Worm (Caenorhabditis elegans) whole organism, mixed stage, embryonic: ENCODE data around the gene C42D8.9.

Experiments used
- M03D4.4 ChIP-seq: sonication (generic microtip); optimal IDR thresholded peaks from 2 replicates; lab custom pipeline; 2017; ENCODE audit warnings: mild to moderate bottlenecking, missing genetic modification characterization, missing compliant biosample characterization
- bed-3 ChIP-seq: fragments of 200-800 bp; sonication (Bioruptor generic); optimal IDR thresholded peaks from 3 replicates; lab custom pipeline; 2018; ENCODE audit warnings: mild to moderate bottlenecking, missing genetic modification characterization, moderate library complexity, missing compliant biosample characterization
- blmp-1 ChIP-seq: fragments of 150-350 bp; optimal IDR thresholded peaks from 2 replicates; lab custom pipeline; 2014; ENCODE audit warnings: missing biosample characterization, missing genetic modification characterization
- ceh-39 ChIP-seq: fragments of 150-350 bp; optimal IDR thresholded peaks from 2 replicates; lab custom pipeline; 2014; ENCODE audit warnings: missing biosample characterization, missing genetic modification characterization
- ceh-83 ChIP-seq: fragments of 200-800 bp; sonication (Bioruptor generic); optimal IDR thresholded peaks from 2 replicates; lab custom pipeline; 2018; ENCODE audit warnings: mild to moderate bottlenecking, missing genetic modification characterization, missing compliant biosample characterization
- ces-1 ChIP-seq: fragments of 150-350 bp; optimal IDR thresholded peaks from 2 replicates; lab custom pipeline; 2014; ENCODE audit warnings: missing biosample characterization, missing genetic modification reagents, missing genetic modification characterization
- cnd-1 ChIP-seq: fragments of 200-800 bp; sonication (Bioruptor generic); optimal IDR thresholded peaks from 2 replicates; lab custom pipeline; 2018; ENCODE audit warnings: mild to moderate bottlenecking, missing genetic modification characterization, missing compliant biosample characterization
- drap-1 ChIP-seq: fragments of 200-800 bp; sonication (Bioruptor generic); optimal IDR thresholded peaks from 3 replicates; lab custom pipeline; 2018; ENCODE audit warnings: mild to moderate bottlenecking, missing genetic modification characterization, missing compliant biosample characterization
- elt-1 ChIP-seq: sonication (generic microtip); optimal IDR thresholded peaks from 2 replicates; lab custom pipeline; 2017; ENCODE audit warnings: missing genetic modification characterization, mild to moderate bottlenecking, missing compliant biosample characterization, antibody characterized with exemption, moderate library complexity, borderline replicate concordance; ENCODE audit not compliant: insufficient read depth
- flh-1 ChIP-seq: fragments of 200-800 bp; sonication (Bioruptor generic); optimal IDR thresholded peaks from 2 replicates; lab custom pipeline; 2018; ENCODE audit warnings: mild to moderate bottlenecking, missing genetic modification characterization, moderate library complexity, missing compliant biosample characterization
- ham-2 ChIP-seq: fragments of 200-800 bp; sonication (Bioruptor generic); optimal IDR thresholded peaks from 2 replicates; lab custom pipeline; 2018; ENCODE audit warnings: mild to moderate bottlenecking, missing genetic modification characterization, missing compliant biosample characterization
- hlh-1 ChIP-seq: fragments of 150-350 bp; optimal IDR thresholded peaks from 2 replicates; lab custom pipeline; 2014; ENCODE audit warnings: missing biosample characterization, missing genetic modification reagents, missing genetic modification characterization
- lin-32 ChIP-seq: fragments of 200-800 bp; sonication (Bioruptor generic); optimal IDR thresholded peaks from 2 replicates; lab custom pipeline; 2018; ENCODE audit warnings: mild to moderate bottlenecking, missing genetic modification characterization, missing compliant biosample characterization
- lsy-2 ChIP-seq: fragments of 150-350 bp; optimal IDR thresholded peaks from 2 replicates; lab custom pipeline; 2014; ENCODE audit warnings: missing biosample characterization, missing genetic modification characterization
- mab-5 ChIP-seq: fragments of 150-350 bp; optimal IDR thresholded peaks from 2 replicates; lab custom pipeline; 2014; ENCODE audit warnings: missing biosample characterization, missing genetic modification characterization
- mep-1 ChIP-seq: fragments of 150-350 bp; optimal IDR thresholded peaks from 2 replicates; lab custom pipeline; 2017; ENCODE audit warnings: missing biosample characterization, missing genetic modification reagents, missing genetic modification characterization, inconsistent platforms
- mls-2 ChIP-seq: sonication (generic microtip); optimal IDR thresholded peaks from 2 replicates; lab custom pipeline; 2016; ENCODE audit warnings: mild to moderate bottlenecking, missing genetic modification characterization, moderate library complexity, missing compliant biosample characterization
- nhr-2 ChIP-seq: fragments of 150-350 bp; optimal IDR thresholded peaks from 2 replicates; lab custom pipeline; 2014; ENCODE audit warnings: missing biosample characterization, missing genetic modification characterization
- nhr-237 ChIP-seq: fragments of 150-350 bp; optimal IDR thresholded peaks from 2 replicates; lab custom pipeline; 2014; ENCODE audit warnings: missing biosample characterization, missing genetic modification characterization
- nhr-28 ChIP-seq: fragments of 150-350 bp; optimal IDR thresholded peaks from 2 replicates; lab custom pipeline; 2014; ENCODE audit warnings: missing biosample characterization, missing genetic modification characterization
- pha-4 ChIP-seq: fragments of 150-350 bp; optimal IDR thresholded peaks from 2 replicates; lab custom pipeline; 2018; ENCODE audit warnings: missing biosample characterization, missing genetic modification reagents, missing genetic modification characterization
- sem-2 ChIP-seq: fragments of 200-800 bp; sonication (Bioruptor generic); optimal IDR thresholded peaks from 2 replicates; lab custom pipeline; 2018; ENCODE audit warnings: mild to moderate bottlenecking, missing genetic modification characterization, missing compliant biosample characterization
- sptf-1 ChIP-seq: sonication (generic microtip); optimal IDR thresholded peaks from 2 replicates; lab custom pipeline; 2017; ENCODE audit warnings: mild to moderate bottlenecking, missing genetic modification characterization, moderate library complexity, missing compliant biosample characterization
- tbx-8 ChIP-seq: fragments of 200-800 bp; sonication (Bioruptor generic); optimal IDR thresholded peaks from 2 replicates; lab custom pipeline; 2018; ENCODE audit warnings: mild to moderate bottlenecking, missing genetic modification characterization, moderate library complexity, missing compliant biosample characterization
- unc-120 ChIP-seq: sonication (generic microtip); optimal IDR thresholded peaks from 2 replicates; lab custom pipeline; 2017; ENCODE audit warnings: missing genetic modification characterization, missing compliant biosample characterization; ENCODE audit not compliant: poor library complexity, severe bottlenecking
- unc-39 ChIP-seq: fragments of 150-350 bp; optimal IDR thresholded peaks from 2 replicates; lab custom pipeline; 2014; ENCODE audit warnings: missing biosample characterization, missing genetic modification characterization
- zip-8 ChIP-seq: fragments of 150-350 bp; optimal IDR thresholded peaks from 2 replicates; lab custom pipeline; 2014; ENCODE audit warnings: missing biosample characterization, missing genetic modification characterization
- ztf-11 ChIP-seq: fragments of 150-350 bp; optimal IDR thresholded peaks from 2 replicates; lab custom pipeline; 2014; ENCODE audit warnings: missing biosample characterization, missing genetic modification characterization

The C42D8.9 gene

ce11 chrX:5122369-5122768, 15.5 kb upstream of the C42D8.9 start:
- TF ChIP-seq pha-4 (tag; lab: Kevin White, UChicago), result no peak
- TF ChIP-seq unc-39 (tag; lab: Kevin White, UChicago), result no peak
- no peak for TF ChIP-seq zip-8 (tag; lab: Kevin White, UChicago)
- TF ChIP-seq M03D4.4, result no peak
- TF ChIP-seq bed-3, result no peak
- no peak for TF ChIP-seq ham-2
- no peak for TF ChIP-seq ces-1 (GFP tag; lab: Kevin White, UChicago)
- TF ChIP-seq cnd-1 (tag; lab: Kevin White, UChicago), result no peak
- TF ChIP-seq ceh-83 (GFP tag; lab: Kevin White, UChicago), result no peak
- no peak for TF ChIP-seq drap-1 (GFP tag; lab: Kevin White, UChicago)
- no peak for TF ChIP-seq mls-2
- no peak for TF ChIP-seq sem-2 (GFP tag; lab: Kevin White, UChicago)
- no peak for TF ChIP-seq hlh-1 (tag; lab: Kevin White, UChicago)
- TF ChIP-seq, all 35 proteins: peak for 0

ce11 chrX:5121789-5122188, 14.9 kb upstream of the C42D8.9 start:
- TF ChIP-seq pha-4 (tag; lab: Kevin White, UChicago) (peak; percentile 10), hlh-1 (tag; lab: Kevin White, UChicago) (no peak), cnd-1 (tag; lab: Kevin White, UChicago) (peak; percentile 32), bed-3 (no peak), ces-1 (GFP tag; lab: Kevin White, UChicago) (peak; percentile 32), blmp-1 (tag; lab: Kevin White, UChicago) (no peak), mls-2 (peak; percentile 50), lin-32 (GFP tag; lab: Kevin White, UChicago) (peak; percentile 25), nhr-28 (tag; lab: Kevin White, UChicago) (no peak)

- TF ChIP-seq M03D4.4, result no peak
- no peak for TF ChIP-seq cnd-1 (tag; lab: Kevin White, UChicago)
- TF ChIP-seq mep-1 (tag; lab: Kevin White, UChicago), result no peak
- no peak for TF ChIP-seq lin-32 (GFP tag; lab: Kevin White, UChicago)
- TF ChIP-seq mls-2, result no peak
- TF ChIP-seq drap-1 (GFP tag; lab: Kevin White, UChicago), result no peak
- TF ChIP-seq flh-1 (GFP tag; lab: Kevin White, UChicago), result no peak
- no peak for TF ChIP-seq ztf-11 (tag; lab: Kevin White, UChicago)
- TF ChIP-seq nhr-2 (tag; lab: Kevin White, UChicago), result no peak
- TF ChIP-seq ceh-39 (tag; lab: Kevin White, UChicago), result no peak
- no peak for TF ChIP-seq mab-5 (tag; lab: Kevin White, UChicago)
- no peak for TF ChIP-seq sptf-1 (tag; lab: Kevin White, UChicago)
- no peak for TF ChIP-seq nhr-28 (tag; lab: Kevin White, UChicago)
- TF ChIP-seq unc-39 (tag; lab: Kevin White, UChicago), result no peak
- TF ChIP-seq blmp-1 (tag; lab: Kevin White, UChicago), result no peak
- no peak for TF ChIP-seq tbx-8 (GFP tag; lab: Kevin White, UChicago)
- no peak for TF ChIP-seq elt-1
Measured at ce11 chrX:5120807-5121206, 14.0 kb upstream of the C42D8.9 start.

ce11 chrX:5120196-5120595, 13.4 kb upstream of the C42D8.9 start:
- peak; percentile 43 for TF ChIP-seq ces-1 (GFP tag; lab: Kevin White, UChicago)
- TF ChIP-seq lsy-2 (tag; lab: Kevin White, UChicago), result no peak
- TF ChIP-seq, all 35 proteins: peak for 1

ce11 chrX:5119686-5120085, 12.8 kb upstream of the C42D8.9 start:
- no peak for TF ChIP-seq unc-120 (tag; lab: Kevin White, UChicago)

ce11 chrX:5119246-5119645, 12.4 kb upstream of the C42D8.9 start:
- TF ChIP-seq lsy-2 (tag; lab: Kevin White, UChicago), result peak; percentile 17
- peak; percentile 24 for TF ChIP-seq pha-4 (tag; lab: Kevin White, UChicago)
- peak; percentile 24 for TF ChIP-seq nhr-237
- TF ChIP-seq lin-32 (GFP tag; lab: Kevin White, UChicago), result no peak
- TF ChIP-seq, all 35 proteins: peak for 3
